Fruit fly (Drosophila melanogaster) whole organism, embryonic: Measurements from ENCODE around the gene FucTD.

ENCODE experiments used
- CG10267 ChIP-seq: fragments of 200-800 bp; sonication (Bioruptor generic); optimal IDR thresholded peaks from 2 replicates; lab custom pipeline; 2018; ENCODE audit warnings: missing biosample characterization, mild to moderate bottlenecking, missing genetic modification characterization, moderate library complexity
- CG10959 ChIP-seq: fragments of 200-800 bp; sonication (Bioruptor generic); IDR thresholded peaks from 2 replicates; pipeline ENCODE4 v1.3.6; 2022; ENCODE audit warnings: missing biosample characterization, missing genetic modification characterization
- CG11085 ChIP-seq: fragments of 200-800 bp; sonication (Bioruptor generic); IDR thresholded peaks from 2 replicates; pipeline ENCODE4 v1.3.6; 2022; ENCODE audit warnings: missing biosample characterization, missing genetic modification characterization
- CG12071 ChIP-seq: fragments of 200-800 bp; sonication (Bioruptor generic); optimal IDR thresholded peaks from 3 replicates; lab custom pipeline; 2018; ENCODE audit warnings: missing biosample characterization, mild to moderate bottlenecking, missing genetic modification characterization
- CG12744 ChIP-seq: fragments of 200-800 bp; sonication (Bioruptor generic); optimal IDR thresholded peaks from 2 replicates; lab custom pipeline; 2016; ENCODE audit warnings: missing biosample characterization, missing genetic modification characterization
- CG14050 ChIP-seq: fragments of 200-800 bp; sonication (Bioruptor generic); IDR thresholded peaks from 3 replicates; pipeline ENCODE4 v1.3.6; 2022; ENCODE audit warnings: missing biosample characterization, missing genetic modification characterization
- CG17829 ChIP-seq: fragments of 200-800 bp; optimal IDR thresholded peaks from 2 replicates; lab custom pipeline; 2019; ENCODE audit warnings: missing biosample characterization, mild to moderate bottlenecking, missing genetic modification characterization, moderate library complexity
- CG2129 ChIP-seq: fragments of 200-800 bp; sonication (Bioruptor generic); IDR thresholded peaks from 2 replicates; pipeline ENCODE4 v1.3.6; 2022; ENCODE audit warnings: missing biosample characterization, missing genetic modification characterization; ENCODE audit not compliant: partially characterized antibody
- CG34422 ChIP-seq: fragments of 200-800 bp; sonication (Bioruptor generic); IDR thresholded peaks from 3 replicates; pipeline ENCODE4 v1.3.6; 2022; ENCODE audit warnings: missing biosample characterization, missing genetic modification characterization
- CG43689 ChIP-seq: fragments of 200-800 bp; sonication (Bioruptor generic); IDR thresholded peaks from 2 replicates; pipeline ENCODE4 v1.3.6; 2022; ENCODE audit warnings: missing biosample characterization, missing genetic modification characterization
- CG6791 ChIP-seq: fragments of 200-800 bp; sonication (Bioruptor generic); IDR thresholded peaks from 3 replicates; pipeline ENCODE4 v1.3.6; 2022; ENCODE audit warnings: missing biosample characterization, missing genetic modification characterization; ENCODE audit not compliant: partially characterized antibody
- CG7928 ChIP-seq: fragments of 200-800 bp; sonication (Bioruptor generic); optimal IDR thresholded peaks from 2 replicates; lab custom pipeline; 2017; ENCODE audit warnings: missing biosample characterization, mild to moderate bottlenecking, missing genetic modification characterization
- CG8089 ChIP-seq: fragments of 200-800 bp; sonication (Bioruptor generic); optimal IDR thresholded peaks from 3 replicates; lab custom pipeline; 2016; ENCODE audit warnings: missing biosample characterization, missing genetic modification characterization
- CG9797 ChIP-seq: fragments of 200-800 bp; sonication (Bioruptor generic); optimal IDR thresholded peaks from 3 replicates; lab custom pipeline; 2018; ENCODE audit warnings: missing biosample characterization, mild to moderate bottlenecking, missing genetic modification characterization
- CG9817 ChIP-seq: fragments of 200-800 bp; sonication (Bioruptor generic); optimal IDR thresholded peaks from 2 replicates; lab custom pipeline; 2018; ENCODE audit warnings: missing biosample characterization, mild to moderate bottlenecking, missing genetic modification characterization, moderate library complexity
- CG9876 ChIP-seq: fragments of 200-800 bp; sonication (Bioruptor generic); optimal IDR thresholded peaks from 2 replicates; lab custom pipeline; 2016; ENCODE audit warnings: missing biosample characterization, missing genetic modification characterization
- Dek ChIP-seq: fragments of 200-800 bp; sonication (Bioruptor generic); optimal IDR thresholded peaks from 3 replicates; lab custom pipeline; 2019; ENCODE audit warnings: missing biosample characterization, mild to moderate bottlenecking, missing genetic modification characterization, moderate library complexity
- Fer2 ChIP-seq: fragments of 200-800 bp; sonication (Bioruptor generic); optimal IDR thresholded peaks from 2 replicates; lab custom pipeline; 2018; ENCODE audit warnings: missing biosample characterization, mild to moderate bottlenecking, missing genetic modification characterization, moderate library complexity
- Hmx ChIP-seq: fragments of 200-800 bp; sonication (Bioruptor generic); optimal IDR thresholded peaks from 2 replicates; lab custom pipeline; 2016; ENCODE audit warnings: missing biosample characterization, missing genetic modification characterization
- MESR4 ChIP-seq: fragments of 200-800 bp; sonication (Bioruptor generic); optimal IDR thresholded peaks from 2 replicates; lab custom pipeline; 2018; ENCODE audit warnings: missing biosample characterization, mild to moderate bottlenecking, missing genetic modification characterization, moderate library complexity
- Max ChIP-seq: fragments of 200-800 bp; sonication (Bioruptor generic); optimal IDR thresholded peaks from 2 replicates; lab custom pipeline; 2016; ENCODE audit warnings: missing biosample characterization, mild to moderate bottlenecking, missing genetic modification characterization
- Meics ChIP-seq: fragments of 200-800 bp; sonication (Bioruptor generic); optimal IDR thresholded peaks from 2 replicates; lab custom pipeline; 2017; ENCODE audit warnings: missing biosample characterization, mild to moderate bottlenecking, missing genetic modification characterization
- Oli ChIP-seq: fragments of 200-800 bp; sonication (Bioruptor generic); optimal IDR thresholded peaks from 2 replicates; lab custom pipeline; 2018; ENCODE audit warnings: missing biosample characterization, mild to moderate bottlenecking, missing genetic modification characterization, moderate library complexity
- Rfx ChIP-seq: fragments of 200-800 bp; sonication (Bioruptor generic); IDR thresholded peaks from 2 replicates; pipeline ENCODE4 v1.3.6; 2022; ENCODE audit warnings: missing biosample characterization, missing genetic modification characterization
- Sry-β ChIP-seq: fragments of 200-800 bp; sonication (Bioruptor generic); optimal IDR thresholded peaks from 2 replicates; lab custom pipeline; 2018; ENCODE audit warnings: missing biosample characterization, mild to moderate bottlenecking, missing genetic modification characterization, moderate library complexity
- Xrp1 ChIP-seq: fragments of 200-800 bp; sonication (Bioruptor generic); IDR thresholded peaks from 2 replicates; pipeline ENCODE4 v1.3.6; 2022; ENCODE audit warnings: missing biosample characterization, missing genetic modification characterization
- amos ChIP-seq: fragments of 200-800 bp; sonication (Bioruptor generic); IDR thresholded peaks from 2 replicates; pipeline ENCODE4 v1.3.6; 2022; ENCODE audit warnings: missing biosample characterization, missing genetic modification characterization; ENCODE audit not compliant: partially characterized antibody
- br ChIP-seq: fragments of >200 bp; optimal IDR thresholded peaks from 2 replicates; lab custom pipeline; 2017
- bsh ChIP-seq, 2 experiments: fragments of 200-800 bp; sonication (Bioruptor generic); optimal IDR thresholded peaks; 2 replicates each; lab custom pipeline; 2017 to 2018; ENCODE audit warnings: mild to moderate bottlenecking in 2 of 2, missing biosample characterization in 2 of 2, missing genetic modification characterization in 2 of 2, moderate library complexity in 1 of 2
- cato ChIP-seq: fragments of 200-800 bp; sonication (Bioruptor generic); optimal IDR thresholded peaks from 2 replicates; lab custom pipeline; 2016; ENCODE audit warnings: missing biosample characterization, missing genetic modification characterization, borderline replicate concordance
- chinmo ChIP-seq: fragments of 200-800 bp; sonication (Bioruptor generic); IDR thresholded peaks from 4 replicates; pipeline ENCODE4 v1.3.6; 2022; ENCODE audit warnings: missing biosample characterization, missing genetic modification characterization; ENCODE audit not compliant: partially characterized antibody
- chm ChIP-seq: fragments of 200-800 bp; sonication (Bioruptor generic); IDR thresholded peaks from 2 replicates; pipeline ENCODE4 v1.3.6; 2022; ENCODE audit warnings: missing biosample characterization, missing genetic modification characterization
- dmrt11E ChIP-seq: fragments of 200-800 bp; sonication (Bioruptor generic); optimal IDR thresholded peaks from 3 replicates; lab custom pipeline; 2018; ENCODE audit warnings: missing biosample characterization, mild to moderate bottlenecking, missing genetic modification characterization, moderate library complexity
- ham ChIP-seq: fragments of 200-800 bp; sonication (Bioruptor generic); IDR thresholded peaks from 2 replicates; pipeline ENCODE4 v1.3.6; 2022; ENCODE audit warnings: missing biosample characterization, missing genetic modification characterization
- hkb ChIP-seq, 2 experiments: fragments of 200-800 bp in 1 of 2; fragments of >200 bp in 1 of 2; sonication (Bioruptor generic) in 1 of 2; IDR thresholded peaks in 1 of 2; optimal IDR thresholded peaks in 1 of 2; 2 replicates each; pipeline versions ENCODE4 v1.3.6 to Lab custom; 2017 to 2022; ENCODE audit warnings: missing biosample characterization in 1 of 2, missing genetic modification characterization in 1 of 2
- klu ChIP-seq: fragments of 200-800 bp; sonication (Bioruptor generic); IDR thresholded peaks from 2 replicates; pipeline ENCODE4 v1.3.6; 2022; ENCODE audit warnings: missing biosample characterization, missing genetic modification characterization
- kni ChIP-seq: fragments of 200-800 bp; sonication (Bioruptor generic); optimal IDR thresholded peaks from 3 replicates; lab custom pipeline; 2017; ENCODE audit warnings: mild to moderate bottlenecking, missing biosample characterization, missing genetic modification reagents, missing genetic modification characterization
- nau ChIP-seq: fragments of 200-800 bp; sonication (Bioruptor generic); optimal IDR thresholded peaks from 3 replicates; lab custom pipeline; 2017; ENCODE audit warnings: missing biosample characterization, mild to moderate bottlenecking, missing genetic modification characterization, missing genetic modification reagents
- pan ChIP-seq, 4 experiments: fragments of >200 bp in 3 of 4; fragments of 200-800 bp in 1 of 4; sonication (Bioruptor generic) in 1 of 4; optimal IDR thresholded peaks in 3 of 4; IDR thresholded peaks in 1 of 4; 2 replicates each; pipeline versions ENCODE4 v1.3.6 to Lab custom; 2017 to 2022; ENCODE audit warnings: missing biosample characterization in 2 of 4, missing genetic modification characterization in 2 of 4, mixed read lengths in 1 of 4
- pfk ChIP-seq: fragments of 200-800 bp; sonication (Bioruptor generic); optimal IDR thresholded peaks from 2 replicates; lab custom pipeline; 2018; ENCODE audit warnings: missing biosample characterization, mild to moderate bottlenecking, missing genetic modification characterization, moderate library complexity
- pros ChIP-seq: fragments of 200-800 bp; sonication (Bioruptor generic); optimal IDR thresholded peaks from 3 replicates; lab custom pipeline; 2019; ENCODE audit warnings: missing biosample characterization, mild to moderate bottlenecking, missing genetic modification characterization, moderate library complexity
- sens ChIP-seq: fragments of 200-800 bp; sonication (Bioruptor generic); peaks from one replicate; lab custom pipeline; 2016; ENCODE audit warnings: missing biosample characterization, missing genetic modification characterization
- seq ChIP-seq: fragments of 200-800 bp; sonication (Bioruptor generic); IDR thresholded peaks from 2 replicates; pipeline ENCODE4 v1.3.6; 2022; ENCODE audit warnings: missing biosample characterization, missing genetic modification characterization
- sim ChIP-seq: fragments of 200-800 bp; sonication (Bioruptor generic); IDR thresholded peaks from 2 replicates; pipeline ENCODE4 v1.3.6; 2022; ENCODE audit warnings: missing biosample characterization, missing genetic modification characterization
- sna ChIP-seq: fragments of 200-800 bp; sonication (Bioruptor generic); IDR thresholded peaks from 2 replicates; pipeline ENCODE4 v1.3.6; 2022; ENCODE audit warnings: missing biosample characterization, missing genetic modification characterization; ENCODE audit not compliant: partially characterized antibody
- sr ChIP-seq: fragments of 200-800 bp; sonication (Bioruptor generic); IDR thresholded peaks from 3 replicates; pipeline ENCODE4 v1.3.6; 2022; ENCODE audit warnings: missing biosample characterization, missing genetic modification characterization
- vvl ChIP-seq: fragments of 200-800 bp; sonication (Bioruptor generic); IDR thresholded peaks from 2 replicates; pipeline ENCODE4 v1.3.6; 2022; ENCODE audit warnings: missing biosample characterization, missing genetic modification characterization
- zfh1 ChIP-seq: fragments of 200-800 bp; sonication (Bioruptor generic); IDR thresholded peaks from 3 replicates; pipeline ENCODE4 v1.3.6; 2022; ENCODE audit warnings: missing biosample characterization, missing genetic modification characterization

The FucTD gene

dm6 chr3L:1440999-1441398 lies 25.0 kb downstream of the FucTD start:
- TF ChIP-seq Dek (tag; lab: Kevin White, UChicago) = no peak
- peak; percentile 39; the same call in 1 of the 2 replicates for TF ChIP-seq vvl (GFP tag; lab: Robert Waterston, UW)
- 0 out of 3 replicates have a peak, but pooled peaks have one; percentile 46 for TF ChIP-seq sr
- no peak for TF ChIP-seq pan (optimal IDR thresholded peaks at IDR 0.05; lab: Kevin White, UChicago)
- TF ChIP-seq pan (GFP tag; optimal IDR thresholded peaks at IDR 0.05 in 1 of 2, IDR thresholded peaks at IDR 0.05 in 1 of 2) = no peak
- TF ChIP-seq kni = peak; percentile 19
- 0 out of 4 replicates have a peak, but pooled peaks have one; percentile 64 for TF ChIP-seq chinmo (GFP tag; lab: Robert Waterston, UW)
- TF ChIP-seq MESR4 (GFP tag; lab: Kevin White, UChicago) = no peak
- TF ChIP-seq sens (GFP tag; lab: Kevin White, UChicago) = peak; percentile 53
- no peak for TF ChIP-seq dmrt11E
- TF ChIP-seq CG17829 = no peak
- TF ChIP-seq bsh (GFP tag; optimal IDR thresholded peaks at IDR 0.05; lab: Kevin White, UChicago) = peak in 1 of 2 experiments; percentile 54

DNA sequence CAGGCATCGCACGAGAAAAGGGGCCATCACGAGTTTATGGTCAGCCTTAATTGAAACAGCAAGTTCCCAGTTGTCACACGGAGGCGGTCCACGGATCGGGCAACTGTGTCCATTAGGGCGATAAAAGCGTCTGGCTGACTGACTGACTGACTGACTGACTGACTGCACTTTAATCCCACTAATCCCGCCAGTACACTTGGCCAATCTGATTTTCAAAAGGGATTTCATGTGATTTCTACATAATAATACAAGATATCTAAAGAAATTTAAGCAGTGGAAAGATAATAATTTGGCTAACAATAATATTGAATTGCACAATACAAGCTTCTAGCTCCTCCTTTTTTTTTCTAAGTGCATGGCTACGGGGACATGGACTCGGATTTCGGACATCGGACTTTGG lies 26.3 kb downstream of the FucTD start:
- TF ChIP-seq CG8089 (GFP tag; lab: Kevin White, UChicago) = no peak
- no peak for TF ChIP-seq pros (GFP tag; lab: Kevin White, UChicago)
- TF ChIP-seq CG2129 (GFP tag; lab: Robert Waterston, UW) = no peak
- TF ChIP-seq pfk (GFP tag; lab: Kevin White, UChicago) = no peak
- no peak for TF ChIP-seq CG7928
- no peak for TF ChIP-seq CG10267 (tag; lab: Kevin White, UChicago)
- TF ChIP-seq cato (GFP tag; lab: Kevin White, UChicago) = no peak
- no peak for TF ChIP-seq sim (GFP tag; lab: Robert Waterston, UW)
- no peak for TF ChIP-seq hkb (optimal IDR thresholded peaks at IDR 0.05; lab: Kevin White, UChicago)
- no peak for TF ChIP-seq hkb (GFP tag; IDR thresholded peaks at IDR 0.05; lab: Robert Waterston, UW)
- no peak for TF ChIP-seq CG9817 (tag; lab: Kevin White, UChicago)
- no peak for TF ChIP-seq Rfx (GFP tag; lab: Robert Waterston, UW)
- no peak for TF ChIP-seq nau
- no peak for TF ChIP-seq CG9876 (GFP tag; lab: Kevin White, UChicago)
- no peak for TF ChIP-seq ham (GFP tag; lab: Robert Waterston, UW)
- no peak for TF ChIP-seq Fer2
- no peak for TF ChIP-seq Meics
- no peak for TF ChIP-seq klu
- TF ChIP-seq br (lab: Kevin White, UChicago) = no peak
- TF ChIP-seq CG34422 = 0 out of 3 replicates have a peak, but pooled peaks have one; percentile 15
- no peak for TF ChIP-seq sna (GFP tag; lab: Robert Waterston, UW)
- TF ChIP-seq chm (GFP tag; lab: Robert Waterston, UW) = peak; percentile 39; the same call in 1 of the 2 replicates
- no peak for TF ChIP-seq Oli (tag; lab: Kevin White, UChicago)
- TF ChIP-seq CG11085 (GFP tag; lab: Robert Waterston, UW) = no peak
- no peak for TF ChIP-seq CG12744
- no peak for TF ChIP-seq seq (GFP tag; lab: Robert Waterston, UW)
- TF ChIP-seq Xrp1 = peak; percentile 20; the same call in 1 of the 2 replicates
- no peak for TF ChIP-seq vvl (GFP tag; lab: Robert Waterston, UW)
- no peak for TF ChIP-seq CG12071 (GFP tag; lab: Kevin White, UChicago)
- TF ChIP-seq CG6791 (GFP tag; lab: Robert Waterston, UW) = no peak
- no peak for TF ChIP-seq CG14050
- TF ChIP-seq bsh (GFP tag; optimal IDR thresholded peaks at IDR 0.05; lab: Kevin White, UChicago) = peak in 1 of 2 experiments; percentile 48
- TF ChIP-seq CG43689 = no peak
- TF ChIP-seq zfh1 = 0 out of 3 replicates have a peak, but pooled peaks have one; percentile 17
- TF ChIP-seq Hmx = no peak
- no peak for TF ChIP-seq Max
- no peak for TF ChIP-seq Sry-β (GFP tag; lab: Kevin White, UChicago)
- TF ChIP-seq dmrt11E = peak; percentile 62
- TF ChIP-seq amos (GFP tag; lab: Robert Waterston, UW) = no peak
- peak; percentile 69 for TF ChIP-seq sens (GFP tag; lab: Kevin White, UChicago)
- TF ChIP-seq CG10959 (GFP tag; lab: Robert Waterston, UW) = peak; percentile 6; the same call in 1 of the 2 replicates
- no peak for TF ChIP-seq CG9797 (GFP tag; lab: Kevin White, UChicago)
